Worm (Caenorhabditis elegans) whole organism, L4 larva: Measurements from ENCODE around the gene F40F8.11.

Source experiments
- ama-1 ChIP-seq: fragments of 150-350 bp; optimal IDR thresholded peaks from 2 replicates; lab custom pipeline; 2014; ENCODE audit warnings: inconsistent platforms, mixed read lengths
- arid-1 ChIP-seq: fragments of 200-800 bp; sonication (Bioruptor generic); conservative IDR thresholded peaks from 2 replicates; pipeline ENCODE4 v1.3.6; 2022; ENCODE audit warnings: missing genetic modification reagents, missing genetic modification characterization, missing compliant biosample characterization
- ceh-82 ChIP-seq: sonication (generic microtip); optimal IDR thresholded peaks from 2 replicates; lab custom pipeline; 2017; ENCODE audit warnings: missing biosample characterization, missing genetic modification characterization
- daf-12 ChIP-seq: fragments of 150-350 bp; optimal IDR thresholded peaks from 2 replicates; lab custom pipeline; 2014; ENCODE audit warnings: missing biosample characterization, missing genetic modification reagents, missing genetic modification characterization
- gei-8 ChIP-seq: fragments of 200-800 bp; sonication (Bioruptor generic); optimal IDR thresholded peaks from 2 replicates; lab custom pipeline; 2018; ENCODE audit warnings: mild to moderate bottlenecking, missing genetic modification characterization, missing compliant biosample characterization
- lin-39 ChIP-seq: fragments of 150-350 bp; optimal IDR thresholded peaks from 2 replicates; lab custom pipeline; 2014; ENCODE audit warnings: missing biosample characterization, missing genetic modification reagents, missing genetic modification characterization
- mdt-29 ChIP-seq: fragments of 200-800 bp; sonication (Bioruptor generic); IDR thresholded peaks from 2 replicates; pipeline ENCODE4 v1.3.6; 2022; ENCODE audit warnings: missing genetic modification reagents, missing genetic modification characterization, missing compliant biosample characterization
- snpc-1.2 ChIP-seq: fragments of 200-800 bp; sonication (Bioruptor generic); IDR thresholded peaks from 2 replicates; pipeline ENCODE4 v1.3.6; 2022; ENCODE audit warnings: missing genetic modification reagents, missing genetic modification characterization, missing compliant biosample characterization
- snpc-4 ChIP-seq: fragments of 150-350 bp; optimal IDR thresholded peaks from 2 replicates; lab custom pipeline; 2014; ENCODE audit warnings: missing biosample characterization, missing genetic modification characterization
- zag-1 ChIP-seq: fragments of 150-350 bp; optimal IDR thresholded peaks from 2 replicates; lab custom pipeline; 2014; ENCODE audit warnings: missing biosample characterization, missing genetic modification characterization
- ztf-11 ChIP-seq: fragments of 150-350 bp; optimal IDR thresholded peaks from 2 replicates; lab custom pipeline; 2014; ENCODE audit warnings: missing biosample characterization, missing genetic modification characterization
- ztf-7 ChIP-seq: fragments of 150-350 bp; optimal IDR thresholded peaks from 2 replicates; lab custom pipeline; 2014; ENCODE audit warnings: missing biosample characterization, missing genetic modification characterization

DNA sequence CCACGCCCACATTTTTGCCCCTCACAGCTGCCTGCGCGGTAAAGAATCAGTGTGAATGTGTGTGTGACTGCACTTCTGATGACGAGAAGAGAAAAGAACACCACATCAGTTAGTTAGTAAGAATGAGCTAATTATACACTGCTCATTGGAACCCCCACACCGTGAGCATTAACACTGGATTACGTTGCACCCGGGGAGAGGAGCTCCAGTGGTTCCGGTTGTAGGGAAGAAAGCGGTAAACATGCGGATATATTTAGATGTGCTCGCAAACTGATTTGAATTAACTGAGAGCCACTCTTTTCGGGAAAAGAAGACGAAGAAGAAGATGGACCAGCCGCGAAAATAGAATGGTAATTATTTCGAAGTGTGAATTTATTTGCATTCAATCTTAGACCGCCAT, 45.6 kb downstream of the F40F8.11 start:
- TF ChIP-seq ztf-7 (no peak), arid-1 (GFP tag; lab: Robert Waterston, UW) (no peak), ztf-11 (tag; lab: Kevin White, UChicago) (no peak), gei-8 (GFP tag; lab: Kevin White, UChicago) (no peak), ceh-82 (tag; lab: Kevin White, UChicago) (no peak), lin-39 (tag; lab: Kevin White, UChicago) (no peak), snpc-4 (tag; lab: Kevin White, UChicago) (no peak), daf-12 (tag; lab: Kevin White, UChicago) (no peak), ama-1 (lab: Kevin White, UChicago) (no peak), zag-1 (tag; lab: Kevin White, UChicago) (no peak), mdt-29 (GFP tag; lab: Robert Waterston, UW) (no peak), snpc-1.2 (GFP tag; lab: Robert Waterston, UW) (no peak)
